Worm (Caenorhabditis elegans) whole organism, young adult: ENCODE results near the gene dhs-15.

ENCODE experiments used
- mcd-1 ChIP-seq: fragments of 200-800 bp; sonication (Bioruptor generic); IDR thresholded peaks from 2 replicates; pipeline ENCODE4 v1.3.6; 2022; ENCODE audit warnings: missing genetic modification reagents, missing genetic modification characterization, missing compliant biosample characterization
- unc-62 ChIP-seq: fragments of 150-350 bp; optimal IDR thresholded peaks from 2 replicates; lab custom pipeline; 2014; ENCODE audit warnings: missing biosample characterization, missing genetic modification reagents, missing genetic modification characterization

ce11 chrV:2718688-2719185 is 50.9 kb downstream of the dhs-15 start, which contains the start of gene srt-29:
- no peak for TF ChIP-seq mcd-1 (GFP tag; lab: Robert Waterston, UW)
- no peak for TF ChIP-seq unc-62 (GFP tag; lab: Kevin White, UChicago)
